Fruit fly (Drosophila melanogaster) whole organism, prepupa: Measurements from ENCODE around the gene Caper.

Experiments used
- Blimp-1 ChIP-seq: fragments of 200-800 bp; sonication (Bioruptor generic); optimal IDR thresholded peaks from 3 replicates; lab custom pipeline; 2017; ENCODE audit warnings: missing biosample characterization, missing genetic modification characterization, mild to moderate bottlenecking, moderate library complexity, missing genetic modification reagents
- CG10631 ChIP-seq: fragments of 200-800 bp; sonication (Bioruptor generic); optimal IDR thresholded peaks from 2 replicates; lab custom pipeline; 2016; ENCODE audit warnings: missing biosample characterization, missing genetic modification characterization
- CG10669 ChIP-seq: fragments of 200-800 bp; sonication (Bioruptor generic); optimal IDR thresholded peaks from 3 replicates; lab custom pipeline; 2018; ENCODE audit warnings: missing biosample characterization, mild to moderate bottlenecking, missing genetic modification characterization, moderate library complexity
- CG11294 ChIP-seq: fragments of 200-800 bp; sonication (Bioruptor generic); IDR thresholded peaks from 2 replicates; pipeline ENCODE4 v1.3.6; 2022; ENCODE audit warnings: missing biosample characterization, missing genetic modification characterization
- CG11762 ChIP-seq: fragments of 200-800 bp; sonication (Bioruptor generic); optimal IDR thresholded peaks from 3 replicates; lab custom pipeline; 2016; ENCODE audit warnings: missing biosample characterization, missing genetic modification characterization; ENCODE audit not compliant: insufficient read depth
- CG11902 ChIP-seq: fragments of 200-800 bp; sonication (Bioruptor generic); optimal IDR thresholded peaks from 3 replicates; lab custom pipeline; 2016; ENCODE audit warnings: missing biosample characterization, missing genetic modification characterization
- CG15336 ChIP-seq: fragments of 200-800 bp; sonication (Bioruptor generic); IDR thresholded peaks from 2 replicates; pipeline ENCODE4 v1.3.6; 2022; ENCODE audit warnings: missing biosample characterization, missing genetic modification characterization
- CG3032 ChIP-seq: fragments of 200-800 bp; optimal IDR thresholded peaks from 2 replicates; lab custom pipeline; 2019; ENCODE audit warnings: missing biosample characterization, mild to moderate bottlenecking, missing genetic modification characterization, moderate library complexity
- CG31627 ChIP-seq: fragments of 200-800 bp; sonication (Bioruptor generic); optimal IDR thresholded peaks from 3 replicates; lab custom pipeline; 2016; ENCODE audit warnings: missing biosample characterization, missing genetic modification characterization
- CG32006 ChIP-seq: fragments of 200-800 bp; sonication (Bioruptor generic); optimal IDR thresholded peaks from 3 replicates; lab custom pipeline; 2017; ENCODE audit warnings: missing biosample characterization, mild to moderate bottlenecking, missing genetic modification characterization
- CG34406 ChIP-seq: fragments of 200-800 bp; sonication (Bioruptor generic); optimal IDR thresholded peaks from 3 replicates; lab custom pipeline; 2016; ENCODE audit warnings: missing biosample characterization, missing genetic modification characterization
- CG3919 ChIP-seq: fragments of 200-800 bp; sonication (Bioruptor generic); optimal IDR thresholded peaks from 3 replicates; lab custom pipeline; 2016; ENCODE audit warnings: missing biosample characterization, missing genetic modification characterization
- CG6276 ChIP-seq: fragments of 200-800 bp; sonication (Bioruptor generic); optimal IDR thresholded peaks from 2 replicates; lab custom pipeline; 2017; ENCODE audit warnings: missing biosample characterization, mild to moderate bottlenecking, missing genetic modification characterization
- CG6792 ChIP-seq: fragments of 200-800 bp; sonication (Bioruptor generic); optimal IDR thresholded peaks from 3 replicates; lab custom pipeline; 2016; ENCODE audit warnings: missing biosample characterization, missing genetic modification characterization
- CG6808 ChIP-seq: fragments of 200-800 bp; sonication (Bioruptor generic); optimal IDR thresholded peaks from 3 replicates; lab custom pipeline; 2017; ENCODE audit warnings: missing biosample characterization, missing genetic modification characterization, mild to moderate bottlenecking, moderate library complexity, missing genetic modification reagents
- CG6854 ChIP-seq: fragments of 200-800 bp; sonication (Bioruptor generic); optimal IDR thresholded peaks from 2 replicates; lab custom pipeline; 2017; ENCODE audit warnings: missing biosample characterization, mild to moderate bottlenecking, missing genetic modification characterization
- CG7368 ChIP-seq: fragments of 200-800 bp; sonication (Bioruptor generic); optimal IDR thresholded peaks from 3 replicates; lab custom pipeline; 2016; ENCODE audit warnings: missing biosample characterization, missing genetic modification characterization
- CG8119 ChIP-seq: fragments of 200-800 bp; sonication (Bioruptor generic); IDR thresholded peaks from 3 replicates; pipeline ENCODE4 v1.3.6; 2022; ENCODE audit warnings: missing biosample characterization, missing genetic modification characterization
- CG8319 ChIP-seq: fragments of 200-800 bp; sonication (Bioruptor generic); optimal IDR thresholded peaks from 3 replicates; lab custom pipeline; 2016; ENCODE audit warnings: missing biosample characterization, missing genetic modification characterization
- CG8632 ChIP-seq: fragments of 200-800 bp; sonication (Bioruptor generic); optimal IDR thresholded peaks from 3 replicates; lab custom pipeline; 2016; ENCODE audit warnings: missing biosample characterization, missing genetic modification characterization
- Eip75B ChIP-seq: fragments of 200-800 bp; sonication (Bioruptor generic); optimal IDR thresholded peaks from 3 replicates; lab custom pipeline; 2016; ENCODE audit warnings: missing biosample characterization, missing genetic modification characterization
- Eip93F ChIP-seq: fragments of 200-800 bp; sonication (Bioruptor generic); optimal IDR thresholded peaks from 2 replicates; lab custom pipeline; 2016; ENCODE audit warnings: missing biosample characterization, mild to moderate bottlenecking, missing genetic modification characterization
- Ets96B ChIP-seq: fragments of 200-800 bp; optimal IDR thresholded peaks from 2 replicates; lab custom pipeline; 2019; ENCODE audit warnings: missing biosample characterization, mild to moderate bottlenecking, missing genetic modification characterization, moderate library complexity
- Gug ChIP-seq: fragments of 200-800 bp; sonication (Bioruptor generic); IDR thresholded peaks from 2 replicates; pipeline ENCODE4 v1.3.6; 2022; ENCODE audit warnings: missing biosample characterization, missing genetic modification characterization
- Hr38 ChIP-seq: sonication (Bioruptor generic); optimal IDR thresholded peaks from 2 replicates; lab custom pipeline; 2016; ENCODE audit warnings: missing biosample characterization, missing genetic modification characterization
- Hr39 ChIP-seq: fragments of 200-800 bp; sonication (Bioruptor generic); optimal IDR thresholded peaks from 2 replicates; lab custom pipeline; 2016; ENCODE audit warnings: missing biosample characterization, missing genetic modification characterization
- Hr4 ChIP-seq: fragments of 200-800 bp; sonication (Bioruptor generic); optimal IDR thresholded peaks from 3 replicates; lab custom pipeline; 2016; ENCODE audit warnings: missing biosample characterization, missing genetic modification characterization
- Lpt ChIP-seq: fragments of 200-800 bp; sonication (Bioruptor generic); optimal IDR thresholded peaks from 3 replicates; lab custom pipeline; 2016; ENCODE audit warnings: missing biosample characterization, missing genetic modification characterization
- Met ChIP-seq: fragments of 200-800 bp; sonication (Bioruptor generic); optimal IDR thresholded peaks from 3 replicates; lab custom pipeline; 2016; ENCODE audit warnings: missing biosample characterization, missing genetic modification characterization
- OdsH ChIP-seq: fragments of 200-800 bp; sonication (Bioruptor generic); optimal IDR thresholded peaks from 3 replicates; lab custom pipeline; 2016; ENCODE audit warnings: missing biosample characterization, missing genetic modification characterization
- Smox ChIP-seq: fragments of 200-800 bp; sonication (Bioruptor generic); optimal IDR thresholded peaks from 3 replicates; lab custom pipeline; 2016; ENCODE audit warnings: missing biosample characterization, missing genetic modification characterization
- Sox102F ChIP-seq: fragments of 200-800 bp; sonication (Bioruptor generic); optimal IDR thresholded peaks from 2 replicates; lab custom pipeline; 2016; ENCODE audit warnings: missing biosample characterization, mild to moderate bottlenecking, missing genetic modification characterization
- achi ChIP-seq: fragments of 200-800 bp; sonication (Bioruptor generic); optimal IDR thresholded peaks from 3 replicates; lab custom pipeline; 2016; ENCODE audit warnings: missing biosample characterization, missing genetic modification characterization
- dac ChIP-seq: fragments of 200-800 bp; sonication (Bioruptor generic); optimal IDR thresholded peaks from 2 replicates; lab custom pipeline; 2017; ENCODE audit warnings: missing biosample characterization, mild to moderate bottlenecking, missing genetic modification characterization
- dsx ChIP-seq: fragments of 200-800 bp; optimal IDR thresholded peaks from 3 replicates; lab custom pipeline; 2019; ENCODE audit warnings: missing biosample characterization, mild to moderate bottlenecking, missing genetic modification characterization, moderate library complexity; ENCODE audit not compliant: poor library complexity, severe bottlenecking
- eg ChIP-seq: fragments of 200-800 bp; sonication (Bioruptor generic); IDR thresholded peaks from 3 replicates; pipeline ENCODE4 v1.3.6; 2022; ENCODE audit warnings: missing biosample characterization, missing genetic modification characterization
- esn ChIP-seq: fragments of 200-800 bp; sonication (Bioruptor generic); optimal IDR thresholded peaks from 2 replicates; lab custom pipeline; 2016; ENCODE audit warnings: missing biosample characterization, mild to moderate bottlenecking, missing genetic modification characterization, moderate library complexity
- fd85E ChIP-seq: fragments of 200-800 bp; sonication (Bioruptor generic); optimal IDR thresholded peaks from 3 replicates; lab custom pipeline; 2016; ENCODE audit warnings: missing biosample characterization, missing genetic modification characterization
- fkh ChIP-seq: fragments of 200-800 bp; sonication (Bioruptor generic); optimal IDR thresholded peaks from 3 replicates; lab custom pipeline; 2017; ENCODE audit warnings: missing biosample characterization, mild to moderate bottlenecking, missing genetic modification characterization, moderate library complexity
- lz ChIP-seq: fragments of 200-800 bp; sonication (Bioruptor generic); optimal IDR thresholded peaks from 3 replicates; lab custom pipeline; 2016; ENCODE audit warnings: missing biosample characterization, missing genetic modification characterization
- net ChIP-seq: fragments of 200-800 bp; sonication (Bioruptor generic); optimal IDR thresholded peaks from 3 replicates; lab custom pipeline; 2016; ENCODE audit warnings: missing biosample characterization, missing genetic modification characterization
- pdm3 ChIP-seq: fragments of 200-800 bp; sonication (Bioruptor generic); optimal IDR thresholded peaks from 3 replicates; lab custom pipeline; 2016; ENCODE audit warnings: missing biosample characterization, missing genetic modification characterization
- ss ChIP-seq, 2 experiments: fragments of 200-800 bp; sonication (Bioruptor generic); optimal IDR thresholded peaks; 2 replicates in 1 of 2; 3 replicates in 1 of 2; lab custom pipeline; 2017 to 2018; ENCODE audit warnings: mild to moderate bottlenecking in 2 of 2, missing biosample characterization in 2 of 2, missing genetic modification characterization in 2 of 2, moderate library complexity in 1 of 2
- svp ChIP-seq: fragments of 200-800 bp; sonication (Bioruptor generic); peaks from one replicate; lab custom pipeline; 2016; ENCODE audit warnings: missing biosample characterization, missing genetic modification characterization
- topi ChIP-seq: fragments of 200-800 bp; sonication (Bioruptor generic); optimal IDR thresholded peaks from 3 replicates; lab custom pipeline; 2016; ENCODE audit warnings: missing biosample characterization, missing genetic modification characterization
- vri ChIP-seq: fragments of 200-800 bp; sonication (Bioruptor generic); optimal IDR thresholded peaks from 3 replicates; lab custom pipeline; 2016; ENCODE audit warnings: missing biosample characterization, mild to moderate bottlenecking, missing genetic modification characterization

Caper gene

dm6 chr2L:7038404-7039341 lies 6.2 kb downstream of the Caper start:
- no peak for TF ChIP-seq pdm3 (GFP tag; lab: Kevin White, UChicago)
- TF ChIP-seq eg: peak; percentile 21; the same call in 1 of the 3 replicates
- no peak for TF ChIP-seq CG8632
- peak; percentile 70 for TF ChIP-seq svp (GFP tag; lab: Kevin White, UChicago)
- no peak for TF ChIP-seq CG6792
- no peak for TF ChIP-seq CG10669
- TF ChIP-seq Gug: no peak
- TF ChIP-seq OdsH: no peak
- no peak for TF ChIP-seq Hr38
- no peak; the same call in 1 of the 2 replicates for TF ChIP-seq CG15336 (GFP tag; lab: Robert Waterston, UW)
- no peak for TF ChIP-seq net
- TF ChIP-seq Eip75B (GFP tag; lab: Kevin White, UChicago): no peak
- TF ChIP-seq vri (GFP tag; lab: Kevin White, UChicago): peak; percentile 85
- no peak for TF ChIP-seq Blimp-1 (GFP tag; lab: Kevin White, UChicago)

- peak; percentile 81 for TF ChIP-seq OdsH
- peak; percentile 70 for TF ChIP-seq Smox (GFP tag; lab: Kevin White, UChicago)
- TF ChIP-seq dsx: peak; percentile 24
- no peak for TF ChIP-seq fkh (GFP tag; lab: Kevin White, UChicago)
- peak; percentile 50 for TF ChIP-seq CG34406 (GFP tag; lab: Kevin White, UChicago)
- TF ChIP-seq CG11294: peak; percentile 62; the same call in 1 of the 2 replicates
- TF ChIP-seq pdm3 (GFP tag; lab: Kevin White, UChicago): peak; percentile 79
- peak; percentile 49 for TF ChIP-seq CG7368 (GFP tag; lab: Kevin White, UChicago)
- TF ChIP-seq eg: peak; percentile 83
- TF ChIP-seq Gug: 0 out of 2 replicates have a peak, but pooled peaks have one; percentile 55
- peak; percentile 67 for TF ChIP-seq Eip93F (GFP tag; lab: Kevin White, UChicago)
- TF ChIP-seq CG32006 (GFP tag; lab: Kevin White, UChicago): peak; percentile 75
- TF ChIP-seq Lpt (GFP tag; lab: Kevin White, UChicago): peak; percentile 36
- TF ChIP-seq CG31627 (GFP tag; lab: Kevin White, UChicago): peak; percentile 81
- no peak for TF ChIP-seq ss (GFP tag; optimal IDR thresholded peaks at IDR 0.05; lab: Kevin White, UChicago)
- TF ChIP-seq fd85E: no peak
- peak; percentile 57 for TF ChIP-seq Eip75B (GFP tag; lab: Kevin White, UChicago)
- TF ChIP-seq Hr38: no peak
- TF ChIP-seq topi: peak; percentile 74
- TF ChIP-seq net: peak; percentile 79
- TF ChIP-seq CG6792: peak; percentile 48
- TF ChIP-seq CG3032 (tag; lab: Kevin White, UChicago): peak; percentile 9
- peak; percentile 27 for TF ChIP-seq CG6808 (GFP tag; lab: Kevin White, UChicago)
- no peak for TF ChIP-seq CG11902 (GFP tag; lab: Kevin White, UChicago)
- peak; percentile 90 for TF ChIP-seq esn (GFP tag; lab: Kevin White, UChicago)
- TF ChIP-seq vri (GFP tag; lab: Kevin White, UChicago): peak; percentile 82
- TF ChIP-seq Blimp-1 (GFP tag; lab: Kevin White, UChicago): peak; percentile 34
- TF ChIP-seq CG6854 (GFP tag; lab: Kevin White, UChicago): no peak
- peak; percentile 83 for TF ChIP-seq Hr39 (GFP tag; lab: Kevin White, UChicago)
- peak; percentile 60 for TF ChIP-seq CG11762
- TF ChIP-seq svp (GFP tag; lab: Kevin White, UChicago): peak; percentile 85
- TF ChIP-seq achi (GFP tag; lab: Kevin White, UChicago): peak; percentile 64
- TF ChIP-seq CG8319 (GFP tag; lab: Kevin White, UChicago): peak; percentile 50
- peak; percentile 74 for TF ChIP-seq Hr4 (GFP tag; lab: Kevin White, UChicago)
- peak; percentile 23 for TF ChIP-seq CG10631 (GFP tag; lab: Kevin White, UChicago)
- peak; percentile 86 for TF ChIP-seq lz (GFP tag; lab: Kevin White, UChicago)
- TF ChIP-seq Met (GFP tag; lab: Kevin White, UChicago): peak; percentile 77
- TF ChIP-seq CG8119 (GFP tag; lab: Robert Waterston, UW): peak; percentile 75; the same call in 2 of the 3 replicates
- TF ChIP-seq Sox102F (GFP tag; lab: Kevin White, UChicago): peak; percentile 57
- no peak for TF ChIP-seq Ets96B
- peak; percentile 45 for TF ChIP-seq CG3919 (GFP tag; lab: Kevin White, UChicago)
- peak; percentile 26 for TF ChIP-seq dac (GFP tag; lab: Kevin White, UChicago)
- peak; percentile 57 for TF ChIP-seq CG6276 (GFP tag; lab: Kevin White, UChicago)
- peak; percentile 23 for TF ChIP-seq CG8632
Observed at dm6 chr2L:7039342-7039684, 6.8 kb downstream of the Caper start.
